Worm (Caenorhabditis elegans) whole organism, midembryonic: ENCODE measurements around the gene adbp-1.

Experiments used
- T22C8.4 ChIP-seq: fragments of 200-800 bp; sonication (Bioruptor generic); IDR thresholded peaks from 2 replicates; pipeline ENCODE4 v1.3.6; 2022; ENCODE audit warnings: missing genetic modification characterization, missing compliant biosample characterization
- ztf-29 ChIP-seq: fragments of 200-800 bp; sonication (Bioruptor generic); IDR thresholded peaks from 2 replicates; pipeline ENCODE4 v1.3.6; 2022; ENCODE audit warnings: missing genetic modification reagents, missing genetic modification characterization, missing compliant biosample characterization

- TF ChIP-seq ztf-29 (GFP tag; lab: Robert Waterston, UW) = no peak
- TF ChIP-seq T22C8.4 = no peak
Observed at ce11 chrII:11450882-11451281, 6.9 kb downstream of the adbp-1 start.
